Fruit fly (Drosophila melanogaster): Measurements from ENCODE around the gene Rpn5.
A peak's percentile ranks its signal among the peaks of the same experiment; 100 is the strongest.

Rpn5 gene

dm6 chr3R:5824456-5824855 is 35.2 kb downstream of the Rpn5 start, which contains the start of the genes Sec20 and dgrn:
Sec20 (minus strand) TSS chr3R:5824532.
dgrn (plus strand) TSS chr3R:5824615.
- TF ChIP-seq shn (GFP tag; optimal IDR thresholded peaks at IDR 0.05) (no peak), CG6791 (GFP tag; IDR thresholded peaks at IDR 0.05; ENCODE audit: partially characterized antibody) (peak; percentile 92), CG15514 (GFP tag; optimal IDR thresholded peaks at IDR 0.05) (peak; percentile 64), kay (GFP tag; optimal IDR thresholded peaks at IDR 0.05) (peak; percentile 44), dpn (GFP tag; optimal IDR thresholded peaks at IDR 0.05) (peak; percentile 64 to 79), CG2120 (GFP tag; optimal IDR thresholded peaks at IDR 0.05) (peak; percentile 84), NC2β (GFP tag; optimal IDR thresholded peaks at IDR 0.05) (no peak), CG6854 (GFP tag; optimal IDR thresholded peaks at IDR 0.05) (no peak), odd (GFP tag; optimal IDR thresholded peaks at IDR 0.05) (no peak), disco-r (GFP tag; optimal IDR thresholded peaks at IDR 0.05) (no peak), CG6689 (GFP tag; IDR thresholded peaks at IDR 0.05) (peak; percentile 47; the same call in 1 of the 2 replicates), luna (GFP tag; optimal IDR thresholded peaks at IDR 0.05) (no peak), abd-A (tag; optimal IDR thresholded peaks at IDR 0.05) (no peak), eyg (GFP tag; optimal IDR thresholded peaks at IDR 0.05) (no peak), Scr (GFP tag; IDR thresholded peaks at IDR 0.05; ENCODE audit: partially characterized antibody) (peak; percentile 97), schlank (tag; optimal IDR thresholded peaks at IDR 0.05) (no peak), dm (GFP tag; optimal IDR thresholded peaks at IDR 0.05) (peak; percentile 48), eve (GFP tag; optimal IDR thresholded peaks at IDR 0.05) (no peak), CG14014 (GFP tag; IDR thresholded peaks at IDR 0.05) (peak; percentile 43), ash1 (GFP tag; optimal IDR thresholded peaks at IDR 0.05) (no peak), CG3726 (GFP tag; IDR thresholded peaks at IDR 0.05) (no peak), Bgb (GFP tag; IDR thresholded peaks at IDR 0.05; ENCODE audit: partially characterized antibody) (peak; percentile 95), h (optimal IDR thresholded peaks at IDR 0.05) (no peak), Chrac-16 (GFP tag; optimal IDR thresholded peaks at IDR 0.05) (peak; percentile 66), CG4282 (GFP tag; optimal IDR thresholded peaks at IDR 0.05) (no peak), ken (GFP tag; IDR thresholded peaks at IDR 0.05) (0 out of 3 replicates have a peak, but pooled peaks have one; percentile 49), psq (GFP tag; optimal IDR thresholded peaks at IDR 0.05) (peak; percentile 35), Dref (GFP tag; IDR thresholded peaks at IDR 0.05) (peak; percentile 66), fd102C (GFP tag; optimal IDR thresholded peaks at IDR 0.05) (peak; percentile 15), CG15011 (GFP tag; optimal IDR thresholded peaks at IDR 0.05) (no peak), CG1603 (tag; optimal IDR thresholded peaks at IDR 0.05) (peak; percentile 41), tio (GFP tag; optimal IDR thresholded peaks at IDR 0.05) (no peak), hth (optimal IDR thresholded peaks at IDR 0.05) (no peak), CG15696 (tag; optimal IDR thresholded peaks at IDR 0.05) (peak; percentile 80), caup (GFP tag; optimal IDR thresholded peaks at IDR 0.05; ENCODE audit: severe bottlenecking) (peak; percentile 54), CG8359 (GFP tag; optimal IDR thresholded peaks at IDR 0.05; ENCODE audit: borderline replicate concordance) (no peak), Oli (tag; optimal IDR thresholded peaks at IDR 0.05) (peak; percentile 26), CG9797 (GFP tag; optimal IDR thresholded peaks at IDR 0.05) (peak; percentile 29), her (GFP tag; optimal IDR thresholded peaks at IDR 0.05) (no peak), sob (GFP tag; IDR thresholded peaks at IDR 0.05) (peak; percentile 74), croc (GFP tag; conservative IDR thresholded peaks at IDR 0.05) (no peak), unpg (GFP tag; optimal IDR thresholded peaks at IDR 0.05) (peak; percentile 62), CG10147 (GFP tag; optimal IDR thresholded peaks at IDR 0.05) (peak; percentile 44), Fer3 (tag; optimal IDR thresholded peaks at IDR 0.05) (peak; percentile 56), Atf-2 (GFP tag; optimal IDR thresholded peaks at IDR 0.05) (no peak), HLH54F (GFP tag; optimal IDR thresholded peaks at IDR 0.05) (peak; percentile 23), Lhr (GFP tag; optimal IDR thresholded peaks at IDR 0.05) (peak; percentile 50), CG10543 (GFP tag; optimal IDR thresholded peaks at IDR 0.05) (peak; percentile 53), CG5245 (GFP tag; optimal IDR thresholded peaks at IDR 0.05) (peak; percentile 27), CG42726 (GFP tag; IDR thresholded peaks at IDR 0.05; ENCODE audit: partially characterized antibody) (peak; percentile 87), CG18764 (GFP tag; optimal IDR thresholded peaks at IDR 0.05) (peak; percentile 63)

Data from whole organism, embryonic.